Comparison of ENCODE assay signal across 1 fruit fly cellular context in the genomic region with DNA sequence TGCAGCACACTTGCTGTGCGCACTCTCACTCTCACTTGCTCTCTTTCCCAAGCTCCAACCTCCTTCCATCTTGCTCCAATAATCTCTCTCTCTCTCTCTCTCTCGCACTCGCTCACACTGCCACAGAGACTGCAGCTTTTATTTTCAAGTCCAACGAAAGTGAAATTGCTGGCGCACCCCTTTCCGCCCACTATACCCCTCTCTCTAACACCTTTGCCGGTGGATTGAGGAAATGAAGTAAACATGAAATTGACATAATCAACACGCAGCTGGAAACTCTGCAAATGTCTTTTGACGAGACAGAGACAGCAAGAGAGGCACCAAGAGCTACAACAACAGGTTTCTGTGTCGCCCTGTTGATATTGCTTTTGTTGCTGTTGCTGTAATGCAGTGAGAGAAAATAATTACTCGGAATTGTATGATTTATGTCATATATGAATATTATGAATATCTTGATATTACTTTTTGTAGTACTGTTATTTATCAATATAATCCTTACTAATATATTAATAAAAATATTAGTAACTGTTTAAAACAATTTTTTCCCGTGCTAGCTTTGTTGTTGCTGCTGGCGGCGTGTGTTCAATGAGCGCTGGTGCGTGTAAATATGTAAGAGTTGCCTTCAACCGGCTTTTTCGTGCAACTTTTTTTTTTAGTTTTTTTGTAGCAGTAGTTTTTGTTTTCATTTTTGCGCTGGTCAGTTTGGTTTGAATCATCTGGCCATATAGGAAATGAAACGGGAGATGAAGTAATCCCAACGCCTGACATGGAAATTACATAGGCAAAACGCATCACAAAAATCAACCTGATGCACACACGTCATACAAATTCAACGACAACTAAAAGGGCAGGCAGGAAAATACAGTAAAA.
TF ChIP-seq lines count a peak whose summit lies in the region.

No protein-coding gene starts in this region.

TF ChIP-seq in whole organism, embryonic, 481 proteins besides CTCF, POLR2A, EP300 and RAD21 (continued from another document and continues in another):
- TF ChIP-seq Dref (GFP tag; IDR thresholded peaks at IDR 0.05; lab: Robert Waterston, UW) (no peak), BtbVII (GFP tag; optimal IDR thresholded peaks at IDR 0.05; lab: Kevin White, UChicago) (peak; percentile 74), dpn (GFP tag; optimal IDR thresholded peaks at IDR 0.05; lab: Kevin White, UChicago) (peak; percentile 21 to 90), CG1647 (GFP tag; optimal IDR thresholded peaks at IDR 0.05; lab: Kevin White, UChicago) (peak; percentile 69), CG15479 (GFP tag; optimal IDR thresholded peaks at IDR 0.05; lab: Kevin White, UChicago) (no peak), chif (GFP tag; optimal IDR thresholded peaks at IDR 0.05; lab: Kevin White, UChicago) (peak; percentile 46 to 55), gro (GFP tag; optimal IDR thresholded peaks at IDR 0.05; lab: Kevin White, UChicago) (no peak), Ets97D (GFP tag; optimal IDR thresholded peaks at IDR 0.05; lab: Kevin White, UChicago) (no peak), CG10431 (GFP tag; optimal IDR thresholded peaks at IDR 0.05; lab: Kevin White, UChicago) (peak; percentile 91), Ets65A (GFP tag; lab: Kevin White, UChicago) (peak; percentile 12), dm (GFP tag; optimal IDR thresholded peaks at IDR 0.05; lab: Kevin White, UChicago) (no peak), sima (GFP tag; optimal IDR thresholded peaks at IDR 0.05; lab: Kevin White, UChicago) (no peak), CG15073 (GFP tag; optimal IDR thresholded peaks at IDR 0.05; lab: Kevin White, UChicago) (peak; percentile 40), nerfin-2 (GFP tag; IDR thresholded peaks at IDR 0.05; lab: Robert Waterston, UW; ENCODE audit: partially characterized antibody) (no peak), CG1233 (GFP tag; optimal IDR thresholded peaks at IDR 0.05; lab: Kevin White, UChicago) (peak; percentile 86), CG17568 (GFP tag; optimal IDR thresholded peaks at IDR 0.05; lab: Kevin White, UChicago) (peak; percentile 76), bigmax (GFP tag; optimal IDR thresholded peaks at IDR 0.05; lab: Kevin White, UChicago) (no peak), pnt (GFP tag; optimal IDR thresholded peaks at IDR 0.05; lab: Kevin White, UChicago) (no peak), pzg (GFP tag; optimal IDR thresholded peaks at IDR 0.05; lab: Kevin White, UChicago) (no peak), Sry-β (GFP tag; optimal IDR thresholded peaks at IDR 0.05; lab: Kevin White, UChicago) (peak; percentile 52), so (GFP tag; IDR thresholded peaks at IDR 0.05; lab: Robert Waterston, UW) (peak; percentile 91; the same call in 2 of the 3 replicates), Neu2 (GFP tag; optimal IDR thresholded peaks at IDR 0.05; lab: Kevin White, UChicago; ENCODE audit: borderline replicate concordance) (no peak), Rx (GFP tag; IDR thresholded peaks at IDR 0.05; lab: Robert Waterston, UW) (peak; percentile 82), Chrac-16 (GFP tag; optimal IDR thresholded peaks at IDR 0.05; lab: Kevin White, UChicago) (peak; percentile 83), CG10654 (GFP tag; optimal IDR thresholded peaks at IDR 0.05; lab: Kevin White, UChicago) (peak; percentile 89), Ssrp (tag; optimal IDR thresholded peaks at IDR 0.05; lab: Kevin White, UChicago) (peak; percentile 96), CG11247 (GFP tag; IDR thresholded peaks at IDR 0.05; lab: Robert Waterston, UW) (peak; percentile 81), Nf-YB (GFP tag; optimal IDR thresholded peaks at IDR 0.05; lab: Kevin White, UChicago) (peak; percentile 74), Mes4 (GFP tag; optimal IDR thresholded peaks at IDR 0.05; lab: Kevin White, UChicago) (peak; percentile 60), otp (GFP tag; IDR thresholded peaks at IDR 0.05; lab: Robert Waterston, UW) (peak; percentile 81; the same call in 1 of the 3 replicates), pros (GFP tag; optimal IDR thresholded peaks at IDR 0.05; lab: Kevin White, UChicago) (peak; percentile 65), Vsx1 (GFP tag; optimal IDR thresholded peaks at IDR 0.05; lab: Kevin White, UChicago) (peak; percentile 77), NC2α (GFP tag; optimal IDR thresholded peaks at IDR 0.05; lab: Kevin White, UChicago) (no peak), ara (GFP tag; IDR thresholded peaks at IDR 0.05; lab: Robert Waterston, UW) (peak; percentile 92), Sox102F (GFP tag; optimal IDR thresholded peaks at IDR 0.05; lab: Kevin White, UChicago) (peak; percentile 98), chinmo (GFP tag; IDR thresholded peaks at IDR 0.05; lab: Robert Waterston, UW; ENCODE audit: partially characterized antibody) (peak; percentile 86; the same call in 1 of the 4 replicates), Jarid2 (GFP tag; optimal IDR thresholded peaks at IDR 0.05; lab: Kevin White, UChicago) (peak; percentile 54), CkIIα-i1 (GFP tag; IDR thresholded peaks at IDR 0.05; lab: Robert Waterston, UW) (no peak), HLH3B (GFP tag; IDR thresholded peaks at IDR 0.05; lab: Robert Waterston, UW) (peak; percentile 96), CG10462 (GFP tag; optimal IDR thresholded peaks at IDR 0.05; lab: Kevin White, UChicago) (peak; percentile 75), CG14860 (GFP tag; IDR thresholded peaks at IDR 0.05; lab: Robert Waterston, UW; ENCODE audit: partially characterized antibody) (no peak), CG15269 (tag; optimal IDR thresholded peaks at IDR 0.05; lab: Kevin White, UChicago) (peak; percentile 94), insv (GFP tag; optimal IDR thresholded peaks at IDR 0.05; lab: Kevin White, UChicago) (no peak), Dfd (GFP tag; optimal IDR thresholded peaks at IDR 0.05; lab: Kevin White, UChicago) (no peak), CG11504 (tag; optimal IDR thresholded peaks at IDR 0.05; lab: Kevin White, UChicago) (peak; percentile 95), corto (GFP tag; optimal IDR thresholded peaks at IDR 0.05; lab: Kevin White, UChicago) (peak; percentile 37), Elba2 (GFP tag; optimal IDR thresholded peaks at IDR 0.05; lab: Kevin White, UChicago) (peak; percentile 16), CG6683 (GFP tag; optimal IDR thresholded peaks at IDR 0.05; lab: Kevin White, UChicago) (peak; percentile 84), CG1832 (GFP tag; optimal IDR thresholded peaks at IDR 0.05; lab: Kevin White, UChicago) (peak; percentile 75), zf30C (GFP tag; optimal IDR thresholded peaks at IDR 0.05; lab: Kevin White, UChicago) (peak; percentile 60), MBD-R2 (GFP tag; IDR thresholded peaks at IDR 0.05; lab: Robert Waterston, UW) (peak; percentile 53), nmo (GFP tag; optimal IDR thresholded peaks at IDR 0.05; lab: Kevin White, UChicago) (peak; percentile 96), CG10321 (GFP tag; IDR thresholded peaks at IDR 0.05; lab: Robert Waterston, UW) (peak; percentile 64), schlank (tag; optimal IDR thresholded peaks at IDR 0.05; lab: Kevin White, UChicago) (peak; percentile 31), CG4854 (GFP tag; optimal IDR thresholded peaks at IDR 0.05; lab: Kevin White, UChicago) (peak; percentile 61), lbe (GFP tag; optimal IDR thresholded peaks at IDR 0.05; lab: Kevin White, UChicago) (peak; percentile 82), CHES-1-like (GFP tag; optimal IDR thresholded peaks at IDR 0.05; lab: Kevin White, UChicago) (peak; percentile 8), CG30431 (GFP tag; optimal IDR thresholded peaks at IDR 0.05; lab: Kevin White, UChicago) (peak; percentile 68), vfl (GFP tag; optimal IDR thresholded peaks at IDR 0.05; lab: Kevin White, UChicago) (peak; percentile 53), ato (GFP tag; IDR thresholded peaks at IDR 0.05; lab: Robert Waterston, UW; ENCODE audit: partially characterized antibody) (no peak), luna (GFP tag; optimal IDR thresholded peaks at IDR 0.05; lab: Kevin White, UChicago) (no peak), D19B (GFP tag; optimal IDR thresholded peaks at IDR 0.05; lab: Kevin White, UChicago) (peak; percentile 61), CG2875 (GFP tag; optimal IDR thresholded peaks at IDR 0.05; lab: Kevin White, UChicago) (peak; percentile 82), CG2199 (GFP tag; IDR thresholded peaks at IDR 0.05; lab: Robert Waterston, UW) (peak; percentile 82; the same call in 2 of the 3 replicates), az2 (GFP tag; optimal IDR thresholded peaks at IDR 0.05; lab: Kevin White, UChicago) (peak; percentile 90), CG9215 (GFP tag; IDR thresholded peaks at IDR 0.05; lab: Robert Waterston, UW) (peak; percentile 84), CG7786 (GFP tag; optimal IDR thresholded peaks at IDR 0.05; lab: Kevin White, UChicago) (peak; percentile 9), cato (GFP tag; optimal IDR thresholded peaks at IDR 0.05; lab: Kevin White, UChicago; ENCODE audit: borderline replicate concordance) (peak; percentile 79), odd (GFP tag; optimal IDR thresholded peaks at IDR 0.05; lab: Kevin White, UChicago) (peak; percentile 75), CG9932 (GFP tag; IDR thresholded peaks at IDR 0.05; lab: Robert Waterston, UW) (peak; percentile 75), CG32772 (GFP tag; IDR thresholded peaks at IDR 0.05; lab: Robert Waterston, UW) (peak; percentile 94), shn (GFP tag; optimal IDR thresholded peaks at IDR 0.05; lab: Kevin White, UChicago) (peak; percentile 27), run (tag; optimal IDR thresholded peaks at IDR 0.05; lab: Kevin White, UChicago) (peak; percentile 90), nau (GFP tag; optimal IDR thresholded peaks at IDR 0.05; lab: Kevin White, UChicago) (peak; percentile 86), Med (GFP tag; lab: Kevin White, UChicago) (peak; percentile 83), CG12236 (GFP tag; optimal IDR thresholded peaks at IDR 0.05; lab: Kevin White, UChicago) (peak; percentile 19), Hey (tag; optimal IDR thresholded peaks at IDR 0.05; lab: Kevin White, UChicago) (peak; percentile 35), CG34224 (GFP tag; IDR thresholded peaks at IDR 0.05; lab: Robert Waterston, UW; ENCODE audit: partially characterized antibody) (no peak), croc (GFP tag; conservative IDR thresholded peaks at IDR 0.05; lab: Robert Waterston, UW) (peak; percentile 94), HLH4C (GFP tag; IDR thresholded peaks at IDR 0.05; lab: Robert Waterston, UW; ENCODE audit: partially characterized antibody) (no peak), CG11696 (GFP tag; IDR thresholded peaks at IDR 0.05; lab: Robert Waterston, UW) (peak; percentile 82), Kr (GFP tag; optimal IDR thresholded peaks at IDR 0.05; lab: Kevin White, UChicago) (peak; percentile 80), CG11085 (GFP tag; IDR thresholded peaks at IDR 0.05; lab: Robert Waterston, UW) (peak; percentile 73), usp (GFP tag; optimal IDR thresholded peaks at IDR 0.05; lab: Kevin White, UChicago) (no peak), Max (GFP tag; optimal IDR thresholded peaks at IDR 0.05; lab: Kevin White, UChicago) (peak; percentile 90), Pdp1 (GFP tag; optimal IDR thresholded peaks at IDR 0.05; lab: Kevin White, UChicago) (peak; percentile 17 to 81), CoRest (tag; optimal IDR thresholded peaks at IDR 0.05; lab: Kevin White, UChicago) (peak; percentile 93), CG31365 (tag; optimal IDR thresholded peaks at IDR 0.05; lab: Kevin White, UChicago) (peak; percentile 56), fd3F (GFP tag; optimal IDR thresholded peaks at IDR 0.05; lab: Kevin White, UChicago) (peak; percentile 85), gcm (GFP tag; optimal IDR thresholded peaks at IDR 0.05; lab: Kevin White, UChicago) (peak; percentile 85), CG2129 (GFP tag; IDR thresholded peaks at IDR 0.05; lab: Robert Waterston, UW; ENCODE audit: partially characterized antibody) (no peak), fru (optimal IDR thresholded peaks at IDR 0.05; lab: Kevin White, UChicago) (no peak), Ravus (GFP tag; IDR thresholded peaks at IDR 0.05; lab: Robert Waterston, UW) (peak; percentile 68), amos (GFP tag; IDR thresholded peaks at IDR 0.05; lab: Robert Waterston, UW; ENCODE audit: partially characterized antibody) (no peak), NC2β (GFP tag; optimal IDR thresholded peaks at IDR 0.05; lab: Kevin White, UChicago) (peak; percentile 27), cad (GFP tag; optimal IDR thresholded peaks at IDR 0.05; lab: Kevin White, UChicago) (no peak), CG34376 (GFP tag; optimal IDR thresholded peaks at IDR 0.05; lab: Kevin White, UChicago) (no peak), NFAT (GFP tag; IDR thresholded peaks at IDR 0.05; lab: Robert Waterston, UW) (0 out of 2 replicates have a peak, but pooled peaks have one; percentile 22), Ada2b (GFP tag; IDR thresholded peaks at IDR 0.05; lab: Robert Waterston, UW) (peak; percentile 89), H15 (GFP tag; IDR thresholded peaks at IDR 0.05; lab: Robert Waterston, UW) (peak; percentile 89), ATbp (GFP tag; optimal IDR thresholded peaks at IDR 0.05; lab: Kevin White, UChicago) (peak; percentile 95), ab (GFP tag; optimal IDR thresholded peaks at IDR 0.05; lab: Kevin White, UChicago) (peak; percentile 26), Dll (GFP tag; IDR thresholded peaks at IDR 0.05; lab: Robert Waterston, UW; ENCODE audit: partially characterized antibody) (0 out of 4 replicates have a peak, but pooled peaks have one; percentile 28), ro (GFP tag; IDR thresholded peaks at IDR 0.05; lab: Robert Waterston, UW) (peak; percentile 87), fu2 (GFP tag; optimal IDR thresholded peaks at IDR 0.05; lab: Kevin White, UChicago) (no peak), fd96Cb (tag; optimal IDR thresholded peaks at IDR 0.05; lab: Kevin White, UChicago) (peak; percentile 95), gsb (GFP tag; IDR thresholded peaks at IDR 0.05; lab: Robert Waterston, UW) (peak; percentile 72), abd-A (tag; optimal IDR thresholded peaks at IDR 0.05; lab: Kevin White, UChicago) (peak; percentile 98), Hmr (GFP tag; optimal IDR thresholded peaks at IDR 0.05; lab: Kevin White, UChicago) (peak; percentile 87), onecut (GFP tag; IDR thresholded peaks at IDR 0.05; lab: Robert Waterston, UW) (peak; percentile 73), tll (GFP tag; optimal IDR thresholded peaks at IDR 0.05; lab: Kevin White, UChicago) (no peak), sr (GFP tag; IDR thresholded peaks at IDR 0.05; lab: Robert Waterston, UW) (peak; percentile 48; the same call in 1 of the 3 replicates), CG10366 (GFP tag; IDR thresholded peaks at IDR 0.05; lab: Robert Waterston, UW) (peak; percentile 92), chn (GFP tag; optimal IDR thresholded peaks at IDR 0.05; lab: Kevin White, UChicago) (peak; percentile 63), CG33557 (GFP tag; optimal IDR thresholded peaks at IDR 0.05; lab: Kevin White, UChicago) (peak; percentile 94), CG10565 (GFP tag; optimal IDR thresholded peaks at IDR 0.05; lab: Kevin White, UChicago) (peak; percentile 42), CG14050 (GFP tag; IDR thresholded peaks at IDR 0.05; lab: Robert Waterston, UW) (peak; percentile 90), CG3281 (GFP tag; optimal IDR thresholded peaks at IDR 0.05; lab: Kevin White, UChicago) (peak; percentile 71), CG10274 (GFP tag; optimal IDR thresholded peaks at IDR 0.05; lab: Kevin White, UChicago) (peak; percentile 42)
